Worm (Caenorhabditis elegans) whole organism, early embryonic: ENCODE measurements around the gene fbxa-222.
"Not testable (repeated sequence)": the region's sequence is repeated elsewhere in the genome, so short reads cannot be mapped to it uniquely, and the experiment has no call there.

ENCODE experiments used
- B0310.2 ChIP-seq: sonication (generic microtip); optimal IDR thresholded peaks from 2 replicates; lab custom pipeline; 2016; ENCODE audit warnings: mild to moderate bottlenecking, missing genetic modification characterization, missing compliant biosample characterization
- F13C5.2 ChIP-seq: sonication (generic microtip); optimal IDR thresholded peaks from 2 replicates; lab custom pipeline; 2017; ENCODE audit warnings: mild to moderate bottlenecking, missing genetic modification characterization, inconsistent platforms, missing compliant biosample characterization
- aly-1 ChIP-seq: sonication (generic microtip); optimal IDR thresholded peaks from 2 replicates; lab custom pipeline; 2016; ENCODE audit warnings: missing genetic modification characterization, missing compliant biosample characterization
- ama-1 ChIP-seq: fragments of 150-350 bp; optimal IDR thresholded peaks from 2 replicates; lab custom pipeline; 2014
- ceh-13 ChIP-seq: fragments of 200-800 bp; sonication (Bioruptor generic); optimal IDR thresholded peaks from 2 replicates; lab custom pipeline; 2018; ENCODE audit warnings: mild to moderate bottlenecking, missing genetic modification characterization, missing compliant biosample characterization
- ceh-36 ChIP-seq: sonication (generic microtip); optimal IDR thresholded peaks from 2 replicates; lab custom pipeline; 2016; ENCODE audit warnings: missing genetic modification characterization, inconsistent platforms, missing compliant biosample characterization
- ets-7 ChIP-seq: sonication (generic microtip); optimal IDR thresholded peaks from 2 replicates; lab custom pipeline; 2016; ENCODE audit warnings: missing genotype, missing genetic modification characterization, missing compliant biosample characterization
- flt-1 ChIP-seq: fragments of 200-800 bp; sonication (Bioruptor generic); IDR thresholded peaks from 2 replicates; pipeline ENCODE4 v1.3.6; 2022; ENCODE audit warnings: missing genetic modification characterization, missing compliant biosample characterization
- hmbx-1 ChIP-seq: sonication (generic microtip); optimal IDR thresholded peaks from 2 replicates; lab custom pipeline; 2016; ENCODE audit warnings: mild to moderate bottlenecking, missing genetic modification characterization, missing compliant biosample characterization
- hmg-4 ChIP-seq: fragments of 200-800 bp; sonication (Bioruptor generic); optimal IDR thresholded peaks from 2 replicates; lab custom pipeline; 2018; ENCODE audit warnings: mild to moderate bottlenecking, missing genetic modification characterization, missing compliant biosample characterization
- hnd-1 ChIP-seq: sonication (generic microtip); optimal IDR thresholded peaks from 2 replicates; lab custom pipeline; 2016; ENCODE audit warnings: missing genetic modification characterization, missing compliant biosample characterization
- pes-1 ChIP-seq: fragments of 200-800 bp; sonication (Bioruptor generic); IDR thresholded peaks from 2 replicates; pipeline ENCODE4 v1.3.6; 2022; ENCODE audit warnings: missing genetic modification reagents, missing genetic modification characterization, missing compliant biosample characterization
- scrt-1 ChIP-seq: fragments of 200-800 bp; sonication (Bioruptor generic); IDR thresholded peaks from 2 replicates; pipeline ENCODE4 v1.3.6; 2022; ENCODE audit warnings: missing genetic modification characterization, missing compliant biosample characterization
- sea-1 ChIP-seq: fragments of 200-800 bp; sonication (Bioruptor generic); conservative IDR thresholded peaks from 2 replicates; pipeline ENCODE4 v1.3.6; 2022; ENCODE audit warnings: missing genetic modification characterization, missing compliant biosample characterization
- tbx-11 ChIP-seq: fragments of 200-800 bp; sonication (Bioruptor generic); IDR thresholded peaks from 2 replicates; pipeline ENCODE4 v1.3.6; 2022; ENCODE audit warnings: missing genetic modification characterization, missing compliant biosample characterization
- tbx-37 ChIP-seq: fragments of 200-800 bp; sonication (Bioruptor generic); conservative IDR thresholded peaks from 2 replicates; pipeline ENCODE4 v1.3.6; 2022; ENCODE audit warnings: missing genetic modification reagents, missing genetic modification characterization, missing compliant biosample characterization
- tra-4 ChIP-seq: sonication (generic microtip); optimal IDR thresholded peaks from 2 replicates; lab custom pipeline; 2017; ENCODE audit warnings: missing genetic modification characterization, missing compliant biosample characterization

fbxa-222 gene

DNA sequence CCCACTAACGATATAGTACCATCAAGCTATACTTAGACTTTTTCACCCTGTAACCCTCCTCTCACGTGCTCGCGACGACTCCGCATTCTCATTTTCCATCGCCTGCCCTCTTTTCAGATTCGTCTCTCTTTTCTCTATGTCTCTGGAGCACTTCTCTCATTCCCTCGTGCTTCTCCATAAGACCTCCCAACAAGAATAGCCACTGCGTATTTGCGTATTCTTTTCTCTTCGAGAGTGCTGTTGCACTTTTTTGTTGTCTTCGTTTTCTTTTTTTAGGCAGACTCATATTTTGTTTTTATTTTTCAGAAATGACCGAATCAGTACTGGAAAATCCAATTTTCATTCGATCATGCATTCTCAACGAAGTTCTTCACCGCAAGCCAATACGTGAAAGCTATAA lies at the start of gene fbxa-222:
Gene fbxa-222, plus strand, starts transcription at position 301 of the 400 bp plus-strand sequence.
- no peak for TF ChIP-seq pes-1 (GFP tag; lab: Robert Waterston, UW)
- no peak for TF ChIP-seq tra-4 (tag; lab: Kevin White, UChicago)
- no peak for TF ChIP-seq hmbx-1 (tag; lab: Kevin White, UChicago)
- TF ChIP-seq tbx-37 (GFP tag; lab: Robert Waterston, UW): no peak
- no peak for TF ChIP-seq hmg-4
- no peak for TF ChIP-seq scrt-1 (GFP tag; lab: Robert Waterston, UW)
- no peak for TF ChIP-seq ets-7 (tag; lab: Kevin White, UChicago)
- no peak for TF ChIP-seq aly-1 (tag; lab: Kevin White, UChicago)
- TF ChIP-seq flt-1: no peak
- TF ChIP-seq B0310.2: no peak
- TF ChIP-seq sea-1 (GFP tag; lab: Robert Waterston, UW): no peak

DNA sequence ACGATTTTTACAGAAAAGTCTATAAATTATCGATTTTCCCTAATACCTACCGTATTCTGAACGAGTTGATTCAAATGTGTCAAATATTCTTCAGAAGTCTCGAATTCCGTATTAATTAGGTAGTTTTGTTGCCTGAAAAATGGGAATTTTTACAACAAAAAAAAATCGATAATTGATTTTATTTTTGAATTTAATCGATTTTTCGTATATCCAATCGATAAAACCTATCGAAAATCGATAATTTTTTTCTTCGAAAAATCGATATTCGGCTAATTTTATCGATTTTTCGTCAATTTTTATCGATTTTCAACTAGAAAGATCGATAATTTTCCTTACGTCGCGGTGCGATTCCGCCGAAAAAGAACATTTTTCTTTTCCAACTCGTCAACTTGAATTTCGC lies 32.6 kb upstream of the fbxa-222 start:
- TF ChIP-seq tra-4 (tag; lab: Kevin White, UChicago) (no peak), tbx-11 (GFP tag; lab: Robert Waterston, UW) (no peak), ama-1 (lab: Kevin White, UChicago) (no peak), sea-1 (GFP tag; lab: Robert Waterston, UW) (no peak), ets-7 (tag; lab: Kevin White, UChicago) (no peak), hmbx-1 (tag; lab: Kevin White, UChicago) (no peak), F13C5.2 (tag; lab: Kevin White, UChicago) (no peak), tbx-37 (GFP tag; lab: Robert Waterston, UW) (no peak), ceh-36 (no peak), hnd-1 (tag; lab: Kevin White, UChicago) (no peak), aly-1 (tag; lab: Kevin White, UChicago) (no peak), scrt-1 (GFP tag; lab: Robert Waterston, UW) (no peak), flt-1 (no peak), pes-1 (GFP tag; lab: Robert Waterston, UW) (no peak), B0310.2 (no peak), ceh-13 (GFP tag; lab: Kevin White, UChicago) (no peak), hmg-4 (no peak)

DNA sequence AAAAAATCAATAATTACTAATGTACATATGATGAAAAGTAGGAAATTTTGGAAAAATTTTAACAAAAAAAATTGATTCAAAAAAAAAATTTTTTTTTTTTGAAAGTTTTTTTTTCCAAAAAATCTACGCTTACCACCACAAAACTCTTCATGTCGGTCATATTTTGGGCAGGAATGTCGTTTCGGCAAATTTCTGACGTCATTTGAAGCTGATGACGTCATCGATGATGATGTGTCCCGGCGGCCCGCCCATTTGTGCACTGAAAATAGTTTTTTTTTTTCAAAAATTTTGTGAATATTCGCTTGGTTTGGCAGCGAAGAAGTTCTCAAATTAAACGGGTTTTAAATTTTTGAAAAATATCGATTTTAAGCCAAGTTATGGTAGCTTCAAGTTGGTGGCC lies 28.3 kb upstream of the fbxa-222 start:
- no peak for TF ChIP-seq tbx-37 (GFP tag; lab: Robert Waterston, UW)
- no peak for TF ChIP-seq hmbx-1 (tag; lab: Kevin White, UChicago)
- TF ChIP-seq flt-1: no peak
- no peak for TF ChIP-seq hmg-4
- TF ChIP-seq sea-1 (GFP tag; lab: Robert Waterston, UW): no peak
- no peak for TF ChIP-seq ama-1 (lab: Kevin White, UChicago)
- no peak for TF ChIP-seq hnd-1 (tag; lab: Kevin White, UChicago)
- no peak for TF ChIP-seq B0310.2

DNA sequence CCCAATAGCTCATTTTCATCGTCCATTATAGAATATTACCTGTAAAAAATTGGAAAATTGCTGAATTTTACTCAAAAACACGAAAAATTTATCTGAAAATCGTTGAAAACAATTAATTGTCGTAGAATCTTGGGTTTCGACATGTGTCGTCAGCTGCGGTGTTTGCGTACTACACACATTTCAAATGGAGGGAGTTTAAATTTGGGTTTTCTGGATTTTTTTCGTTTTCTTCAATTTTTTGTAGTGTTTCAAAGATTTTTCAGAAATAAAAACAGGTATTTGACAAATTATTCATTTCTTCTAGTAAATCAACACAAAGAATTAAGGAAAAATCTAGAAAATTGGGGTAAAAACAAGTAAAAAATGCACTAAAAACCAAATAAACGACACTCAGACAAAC lies 12.4 kb upstream of the fbxa-222 start, which contains the start of gene Y73B3A.4:
Gene Y73B3A.4, minus strand, starts transcription at position 41 of the 400 bp plus-strand sequence.
- TF ChIP-seq F13C5.2 (tag; lab: Kevin White, UChicago); tbx-37 (GFP tag; lab: Robert Waterston, UW); tra-4 (tag; lab: Kevin White, UChicago): not testable (repeated sequence)

DNA sequence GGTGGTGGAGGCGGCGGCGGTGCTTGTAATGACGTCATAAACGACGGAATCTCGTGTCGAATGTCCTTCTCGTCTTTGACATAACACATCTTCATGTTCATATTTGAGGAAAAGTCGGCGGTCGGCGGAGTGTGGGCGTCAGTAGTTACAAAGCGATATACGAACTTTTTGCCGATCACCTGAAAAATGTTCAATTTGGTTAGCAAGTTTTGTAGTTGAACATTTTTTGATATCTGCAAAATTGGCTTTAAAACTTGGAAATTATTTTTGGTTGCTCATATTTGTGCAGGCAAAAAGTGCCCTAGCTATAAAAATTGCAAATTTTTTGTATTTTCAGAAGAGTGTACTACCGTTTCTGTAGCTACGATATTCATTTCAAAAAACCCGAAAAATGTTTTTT lies 8.3 kb upstream of the fbxa-222 start, which contains the start of gene elk-2:
Gene elk-2, minus strand, starts transcription at position 101 of the 400 bp plus-strand sequence.
- TF ChIP-seq sea-1, pes-1, scrt-1 (GFP tag; lab: Robert Waterston, UW): not testable (repeated sequence)

- TF ChIP-seq pes-1, tbx-11, tbx-37 (GFP tag; lab: Robert Waterston, UW): not testable (repeated sequence)
Observed at ce11 chrX:114400-114799, 2.8 kb upstream of the fbxa-222 start, which contains the start of gene fbxa-221. TSS of gene fbxa-221 (plus strand) at chrX:114700.

DNA sequence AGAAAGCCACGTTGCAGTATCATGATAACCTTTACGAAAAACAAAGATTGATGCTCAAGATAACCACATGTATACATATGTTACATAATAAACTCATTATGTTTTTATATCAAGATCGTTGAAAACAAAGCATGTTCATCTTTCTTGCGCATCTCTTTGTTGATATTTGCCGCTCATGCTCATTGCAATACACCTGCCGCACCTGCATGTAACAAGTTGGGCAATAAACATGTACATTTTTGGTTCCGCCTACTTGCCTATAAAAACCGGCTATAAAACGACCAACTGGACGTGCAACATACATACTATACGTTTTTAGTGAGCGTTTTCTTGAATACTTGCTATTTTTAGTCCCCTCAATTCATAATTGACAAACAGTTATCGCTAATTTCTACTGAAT lies 2.2 kb downstream of the fbxa-222 start, which contains the start of gene fbxa-16:
Gene fbxa-16, plus strand, starts transcription at position 301 of the 400 bp plus-strand sequence.
- not testable (repeated sequence) for TF ChIP-seq tra-4 (tag; lab: Kevin White, UChicago); ceh-13 (GFP tag; lab: Kevin White, UChicago); ets-7 (tag; lab: Kevin White, UChicago)

DNA sequence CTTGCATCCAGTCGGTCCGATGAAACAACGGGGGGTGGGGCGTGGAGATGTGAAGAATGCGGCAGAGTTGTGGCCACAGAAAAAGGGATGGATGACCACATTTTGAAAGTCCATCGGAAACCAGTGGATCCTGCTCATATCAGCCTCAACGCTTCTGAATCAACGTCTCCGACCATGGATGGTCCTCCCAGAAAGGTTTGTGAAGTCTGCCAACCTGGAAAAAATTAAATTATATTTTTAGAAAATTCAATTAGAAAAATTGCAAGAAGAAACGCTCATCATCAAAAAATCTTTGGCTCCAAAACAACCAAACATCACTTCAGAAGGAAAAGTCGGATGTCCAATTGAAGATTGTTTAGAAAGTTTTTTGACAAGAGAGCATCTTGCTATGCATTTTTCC lies 24.0 kb downstream of the fbxa-222 start, which contains the start of gene Y73B3A.8:
Gene Y73B3A.8, minus strand, starts transcription at position 101 of the 400 bp plus-strand sequence.
- TF ChIP-seq aly-1 (tag; lab: Kevin White, UChicago): no peak

- no peak for TF ChIP-seq sea-1 (GFP tag; lab: Robert Waterston, UW)
- TF ChIP-seq tra-4 (tag; lab: Kevin White, UChicago): no peak
- no peak for TF ChIP-seq scrt-1 (GFP tag; lab: Robert Waterston, UW)
- no peak for TF ChIP-seq hmbx-1 (tag; lab: Kevin White, UChicago)
- TF ChIP-seq ama-1 (lab: Kevin White, UChicago): no peak
- no peak for TF ChIP-seq pes-1 (GFP tag; lab: Robert Waterston, UW)
- TF ChIP-seq aly-1 (tag; lab: Kevin White, UChicago): no peak
- no peak for TF ChIP-seq hmg-4
- no peak for TF ChIP-seq flt-1
- no peak for TF ChIP-seq tbx-37 (GFP tag; lab: Robert Waterston, UW)
- no peak for TF ChIP-seq B0310.2
Observed at ce11 chrX:146832-147231, 29.7 kb downstream of the fbxa-222 start.
